Fruit fly (Drosophila melanogaster): Measurements from ENCODE around the gene Rsod.

Gene Rsod

DNA sequence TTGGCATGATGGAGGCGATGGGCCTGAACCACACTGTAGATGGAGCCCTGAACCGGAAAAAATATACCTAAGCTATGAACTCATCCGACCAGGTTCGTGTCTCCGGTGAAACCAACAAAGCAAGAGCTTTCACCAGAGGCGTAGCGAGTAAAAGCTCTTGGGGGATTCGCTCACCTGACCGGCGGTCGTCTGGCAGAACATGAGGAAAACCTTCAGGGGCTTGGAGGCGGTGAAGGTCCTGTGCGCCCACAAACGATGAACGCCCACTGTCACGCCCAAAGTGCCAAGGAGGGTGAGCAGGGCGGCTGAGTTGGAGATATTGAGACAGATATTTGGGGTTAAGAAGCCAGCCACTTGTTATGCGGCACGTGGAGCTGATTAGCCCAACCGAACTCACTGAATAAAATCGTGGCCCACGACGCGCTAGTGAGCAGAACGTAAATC is 24.6 kb upstream of the Rsod start (continued):
- TF ChIP-seq CG31441 (GFP tag; IDR thresholded peaks at IDR 0.05) (no peak), CG15073 (GFP tag; optimal IDR thresholded peaks at IDR 0.05) (no peak), HLHmδ (GFP tag; optimal IDR thresholded peaks at IDR 0.05) (no peak), kay (GFP tag; optimal IDR thresholded peaks at IDR 0.05) (no peak), Kr (GFP tag; optimal IDR thresholded peaks at IDR 0.05) (no peak), Neu2 (GFP tag; optimal IDR thresholded peaks at IDR 0.05; ENCODE audit: borderline replicate concordance) (no peak), ranshi (GFP tag; IDR thresholded peaks at IDR 0.05) (no peak), Side (GFP tag; optimal IDR thresholded peaks at IDR 0.05) (peak; percentile 5), CG10462 (GFP tag; optimal IDR thresholded peaks at IDR 0.05) (no peak), oc (tag; optimal IDR thresholded peaks at IDR 0.05) (no peak), CG7745 (tag; optimal IDR thresholded peaks at IDR 0.05) (no peak), CG9437 (GFP tag; optimal IDR thresholded peaks at IDR 0.05) (no peak), zfh1 (GFP tag; IDR thresholded peaks at IDR 0.05) (peak; percentile 49; the same call in 1 of the 3 replicates), CG5245 (GFP tag; optimal IDR thresholded peaks at IDR 0.05) (peak; percentile 6), Mad (GFP tag; optimal IDR thresholded peaks at IDR 0.05) (peak; percentile 10), maf-S (GFP tag; optimal IDR thresholded peaks at IDR 0.05) (no peak), D19B (GFP tag; optimal IDR thresholded peaks at IDR 0.05) (no peak), CG14050 (GFP tag; IDR thresholded peaks at IDR 0.05) (peak; percentile 50; the same call in 1 of the 3 replicates), ind (GFP tag; optimal IDR thresholded peaks at IDR 0.05) (peak; percentile 41), lmd (GFP tag; IDR thresholded peaks at IDR 0.05) (peak; percentile 72), Deaf1 (tag; optimal IDR thresholded peaks at IDR 0.05) (peak; percentile 60), CG32767 (GFP tag; IDR thresholded peaks at IDR 0.05) (no peak), Lhr (GFP tag; optimal IDR thresholded peaks at IDR 0.05) (peak; percentile 20), Abd-B (GFP tag; optimal IDR thresholded peaks at IDR 0.05) (no peak), row (GFP tag; IDR thresholded peaks at IDR 0.05) (peak; percentile 84), slou (GFP tag; optimal IDR thresholded peaks at IDR 0.05) (no peak), CG6175 (GFP tag; IDR thresholded peaks at IDR 0.05) (no peak), peb (GFP tag; IDR thresholded peaks at IDR 0.05) (0 out of 2 replicates have a peak, but pooled peaks have one; percentile 17), dm (GFP tag; optimal IDR thresholded peaks at IDR 0.05) (peak; percentile 83), pum (GFP tag; optimal IDR thresholded peaks at IDR 0.05) (no peak), sd (tag; optimal IDR thresholded peaks at IDR 0.05) (peak; percentile 5), CG14860 (GFP tag; IDR thresholded peaks at IDR 0.05; ENCODE audit: partially characterized antibody) (no peak), CG8924 (tag; optimal IDR thresholded peaks at IDR 0.05) (no peak), CG8765 (GFP tag; IDR thresholded peaks at IDR 0.05) (no peak), CG11696 (GFP tag; IDR thresholded peaks at IDR 0.05) (no peak), CG10959 (GFP tag; IDR thresholded peaks at IDR 0.05) (no peak), cato (GFP tag; optimal IDR thresholded peaks at IDR 0.05; ENCODE audit: borderline replicate concordance) (no peak), zen2 (GFP tag; IDR thresholded peaks at IDR 0.05; ENCODE audit: partially characterized antibody) (no peak), Jarid2 (GFP tag; optimal IDR thresholded peaks at IDR 0.05) (peak; percentile 45), NC2α (GFP tag; optimal IDR thresholded peaks at IDR 0.05) (no peak), CG14667 (GFP tag; IDR thresholded peaks at IDR 0.05) (0 out of 2 replicates have a peak, but pooled peaks have one; percentile 20), crc (GFP tag; optimal IDR thresholded peaks at IDR 0.05) (no peak), CG14710 (tag; optimal IDR thresholded peaks at IDR 0.05) (no peak), Fer3 (tag; optimal IDR thresholded peaks at IDR 0.05) (peak; percentile 14), ap (GFP tag; IDR thresholded peaks at IDR 0.05) (no peak), Dref (GFP tag; IDR thresholded peaks at IDR 0.05) (peak; percentile 28; the same call in 1 of the 2 replicates), Oli (tag; optimal IDR thresholded peaks at IDR 0.05) (no peak), trh (GFP tag; optimal IDR thresholded peaks at IDR 0.05) (no peak), CG12942 (GFP tag; optimal IDR thresholded peaks at IDR 0.05) (peak; percentile 24), CG9215 (GFP tag; IDR thresholded peaks at IDR 0.05) (no peak), CG30020 (tag; optimal IDR thresholded peaks at IDR 0.05) (no peak)

All from whole organism, embryonic.